Fruit fly (Drosophila melanogaster): Measurements from ENCODE around the gene ssp2.

ssp2 gene

dm6 chr3L:13938470-13939150 lies 26.4 kb upstream of the ssp2 start (continued):
- TF ChIP-seq her (GFP tag; optimal IDR thresholded peaks at IDR 0.05) (peak; percentile 82), CG15479 (GFP tag; optimal IDR thresholded peaks at IDR 0.05) (peak; percentile 74), CG30020 (tag; optimal IDR thresholded peaks at IDR 0.05) (peak; percentile 75), hkb (optimal IDR thresholded peaks at IDR 0.05) (no peak), hkb (GFP tag; IDR thresholded peaks at IDR 0.05) (peak; percentile 76), CG12769 (tag; optimal IDR thresholded peaks at IDR 0.05) (peak; percentile 78), CG15696 (tag; optimal IDR thresholded peaks at IDR 0.05) (peak; percentile 70), br (optimal IDR thresholded peaks at IDR 0.05) (no peak), Fer3 (tag; optimal IDR thresholded peaks at IDR 0.05) (peak; percentile 74), CG11696 (GFP tag; IDR thresholded peaks at IDR 0.05) (0 out of 2 replicates have a peak, but pooled peaks have one; percentile 19), CG18599 (GFP tag; optimal IDR thresholded peaks at IDR 0.05) (peak; percentile 91), da (GFP tag; optimal IDR thresholded peaks at IDR 0.05) (peak; percentile 89), CG6175 (GFP tag; IDR thresholded peaks at IDR 0.05) (no peak), Rfx (GFP tag; IDR thresholded peaks at IDR 0.05) (no peak), Six4 (GFP tag; optimal IDR thresholded peaks at IDR 0.05) (peak; percentile 81), kah (GFP tag; optimal IDR thresholded peaks at IDR 0.05) (peak; percentile 79), CG9727 (GFP tag; optimal IDR thresholded peaks at IDR 0.05) (peak; percentile 90), tll (GFP tag; optimal IDR thresholded peaks at IDR 0.05) (peak in 1 of 2 experiments; percentile 24), dmrt11E (tag; optimal IDR thresholded peaks at IDR 0.05) (peak; percentile 77), Lpt (GFP tag; optimal IDR thresholded peaks at IDR 0.05) (no peak), bowl (GFP tag; IDR thresholded peaks at IDR 0.05) (no peak), CG10267 (tag; optimal IDR thresholded peaks at IDR 0.05) (peak; percentile 86), nerfin-2 (GFP tag; IDR thresholded peaks at IDR 0.05; ENCODE audit: partially characterized antibody) (no peak), ERR (GFP tag; optimal IDR thresholded peaks at IDR 0.05) (peak; percentile 79), CG33213 (GFP tag; optimal IDR thresholded peaks at IDR 0.05) (peak; percentile 75), jumu (GFP tag; optimal IDR thresholded peaks at IDR 0.05) (peak; percentile 79), schlank (tag; optimal IDR thresholded peaks at IDR 0.05) (peak; percentile 30), Ets65A (GFP tag) (peak; percentile 98), HLH4C (GFP tag; IDR thresholded peaks at IDR 0.05; ENCODE audit: partially characterized antibody) (0 out of 3 replicates have a peak, but pooled peaks have one; percentile 1), Lim3 (GFP tag; IDR thresholded peaks at IDR 0.05) (no peak), Mrtf (GFP tag; IDR thresholded peaks at IDR 0.05) (0 out of 3 replicates have a peak, but pooled peaks have one; percentile 60), Poxn (GFP tag; IDR thresholded peaks at IDR 0.05) (no peak), CG4328 (GFP tag; optimal IDR thresholded peaks at IDR 0.05) (peak; percentile 92), CG1233 (GFP tag; optimal IDR thresholded peaks at IDR 0.05) (peak; percentile 91), cad (GFP tag; optimal IDR thresholded peaks at IDR 0.05) (no peak), zen2 (GFP tag; IDR thresholded peaks at IDR 0.05; ENCODE audit: partially characterized antibody) (no peak), maf-S (GFP tag; optimal IDR thresholded peaks at IDR 0.05) (peak; percentile 82), lola (GFP tag; optimal IDR thresholded peaks at IDR 0.05) (peak in 1 of 3 experiments; percentile 91), CG1024 (GFP tag; IDR thresholded peaks at IDR 0.05) (no peak), caup (GFP tag; optimal IDR thresholded peaks at IDR 0.05; ENCODE audit: severe bottlenecking) (peak; percentile 86), cas (GFP tag; IDR thresholded peaks at IDR 0.05) (peak; percentile 12), Taf1 (GFP tag; IDR thresholded peaks at IDR 0.05) (peak; percentile 47; the same call in 1 of the 2 replicates), crp (GFP tag; optimal IDR thresholded peaks at IDR 0.05) (peak in 1 of 2 experiments; percentile 48), crc (GFP tag; optimal IDR thresholded peaks at IDR 0.05) (peak; percentile 81), Gsc (GFP tag; IDR thresholded peaks at IDR 0.05) (no peak), CG8281 (tag; optimal IDR thresholded peaks at IDR 0.05) (peak; percentile 74), al (GFP tag; IDR thresholded peaks at IDR 0.05) (peak; percentile 78), Fer1 (GFP tag; optimal IDR thresholded peaks at IDR 0.05) (peak; percentile 91), lab (GFP tag; optimal IDR thresholded peaks at IDR 0.05) (peak; percentile 84)
